Fruit fly (Drosophila melanogaster) whole organism, embryonic: ENCODE measurements around the gene Ir94a.

Experiments used
- ATbp ChIP-seq: fragments of 200-800 bp; sonication (Bioruptor generic); optimal IDR thresholded peaks from 2 replicates; lab custom pipeline; 2017; ENCODE audit warnings: missing biosample characterization, mild to moderate bottlenecking, missing genetic modification characterization, missing genetic modification reagents
- Asciz ChIP-seq: fragments of 200-800 bp; sonication (Bioruptor generic); optimal IDR thresholded peaks from 2 replicates; lab custom pipeline; 2017; ENCODE audit warnings: missing biosample characterization, mild to moderate bottlenecking, missing genetic modification characterization, missing genetic modification reagents
- Bgb ChIP-seq: fragments of 200-800 bp; sonication (Bioruptor generic); IDR thresholded peaks from 2 replicates; pipeline ENCODE4 v1.3.6; 2022; ENCODE audit warnings: missing biosample characterization, missing genetic modification characterization; ENCODE audit not compliant: partially characterized antibody
- CG1024 ChIP-seq: fragments of 200-800 bp; sonication (Bioruptor generic); IDR thresholded peaks from 2 replicates; pipeline ENCODE4 v1.3.6; 2022; ENCODE audit warnings: missing biosample characterization, missing genetic modification characterization
- CG10366 ChIP-seq: fragments of 200-800 bp; sonication (Bioruptor generic); IDR thresholded peaks from 2 replicates; pipeline ENCODE4 v1.3.6; 2022; ENCODE audit warnings: missing biosample characterization, missing genetic modification characterization
- CG10654 ChIP-seq: fragments of 200-800 bp; sonication (Bioruptor generic); optimal IDR thresholded peaks from 2 replicates; lab custom pipeline; 2016; ENCODE audit warnings: missing biosample characterization, missing genetic modification characterization
- CG11398 ChIP-seq: fragments of 200-800 bp; sonication (Bioruptor generic); optimal IDR thresholded peaks from 2 replicates; lab custom pipeline; 2016; ENCODE audit warnings: missing biosample characterization, missing genetic modification characterization
- CG11504 ChIP-seq: fragments of 200-800 bp; sonication (Bioruptor generic); optimal IDR thresholded peaks from 3 replicates; lab custom pipeline; 2019; ENCODE audit warnings: missing biosample characterization, mild to moderate bottlenecking, missing genetic modification characterization, moderate library complexity
- CG11696 ChIP-seq: fragments of 200-800 bp; sonication (Bioruptor generic); IDR thresholded peaks from 2 replicates; pipeline ENCODE4 v1.3.6; 2022; ENCODE audit warnings: missing biosample characterization, missing genetic modification characterization
- CG12219 ChIP-seq: fragments of 200-800 bp; sonication (Bioruptor generic); optimal IDR thresholded peaks from 3 replicates; lab custom pipeline; 2018; ENCODE audit warnings: missing biosample characterization, mild to moderate bottlenecking, missing genetic modification characterization
- CG12299 ChIP-seq: fragments of 200-800 bp; sonication (Bioruptor generic); optimal IDR thresholded peaks from 2 replicates; lab custom pipeline; 2018; ENCODE audit warnings: missing biosample characterization, mild to moderate bottlenecking, missing genetic modification characterization
- CG14441 ChIP-seq: fragments of 200-800 bp; sonication (Bioruptor generic); IDR thresholded peaks from 2 replicates; pipeline ENCODE4 v1.3.6; 2022; ENCODE audit warnings: missing biosample characterization, missing genetic modification characterization
- CG14860 ChIP-seq: fragments of 200-800 bp; sonication (Bioruptor generic); IDR thresholded peaks from 3 replicates; pipeline ENCODE4 v1.3.6; 2022; ENCODE audit warnings: missing biosample characterization, missing genetic modification characterization; ENCODE audit not compliant: partially characterized antibody
- CG1647 ChIP-seq: fragments of 200-800 bp; sonication (Bioruptor generic); optimal IDR thresholded peaks from 3 replicates; lab custom pipeline; 2016; ENCODE audit warnings: missing biosample characterization, missing genetic modification characterization
- CG17568 ChIP-seq: fragments of 200-800 bp; sonication (Bioruptor generic); optimal IDR thresholded peaks from 2 replicates; lab custom pipeline; 2018; ENCODE audit warnings: missing biosample characterization, mild to moderate bottlenecking, missing genetic modification characterization, moderate library complexity
- CG2202 ChIP-seq: fragments of 200-800 bp; sonication (Bioruptor generic); optimal IDR thresholded peaks from 2 replicates; lab custom pipeline; 2018; ENCODE audit warnings: missing biosample characterization, mild to moderate bottlenecking, missing genetic modification characterization
- CG32772 ChIP-seq: fragments of 200-800 bp; sonication (Bioruptor generic); IDR thresholded peaks from 2 replicates; pipeline ENCODE4 v1.3.6; 2022; ENCODE audit warnings: missing biosample characterization, missing genetic modification characterization
- CG33213 ChIP-seq: fragments of 200-800 bp; sonication (Bioruptor generic); optimal IDR thresholded peaks from 3 replicates; lab custom pipeline; 2016; ENCODE audit warnings: missing biosample characterization, missing genetic modification characterization
- CG4282 ChIP-seq: fragments of 200-800 bp; sonication (Bioruptor generic); optimal IDR thresholded peaks from 2 replicates; lab custom pipeline; 2016; ENCODE audit warnings: missing biosample characterization, missing genetic modification characterization
- CG4854 ChIP-seq: fragments of 200-800 bp; sonication (Bioruptor generic); optimal IDR thresholded peaks from 2 replicates; lab custom pipeline; 2016; ENCODE audit warnings: missing biosample characterization, missing genetic modification characterization, inconsistent platforms
- CG5245 ChIP-seq: fragments of 200-800 bp; sonication (Bioruptor generic); optimal IDR thresholded peaks from 3 replicates; lab custom pipeline; 2016; ENCODE audit warnings: missing biosample characterization, missing genetic modification characterization
- CG5953 ChIP-seq: fragments of 200-800 bp; sonication (Bioruptor generic); IDR thresholded peaks from 2 replicates; pipeline ENCODE4 v1.3.6; 2022; ENCODE audit warnings: missing biosample characterization, missing genetic modification characterization
- CG6175 ChIP-seq: fragments of 200-800 bp; sonication (Bioruptor generic); IDR thresholded peaks from 3 replicates; pipeline ENCODE4 v1.3.6; 2022; ENCODE audit warnings: missing biosample characterization, missing genetic modification characterization
- CG7357 ChIP-seq: fragments of 200-800 bp; sonication (Bioruptor generic); IDR thresholded peaks from 3 replicates; pipeline ENCODE4 v1.3.6; 2022; ENCODE audit warnings: missing biosample characterization, missing genetic modification characterization
- CG8290 ChIP-seq, 3 experiments: fragments of 200-800 bp; sonication (Bioruptor generic); optimal IDR thresholded peaks; 2 replicates each; lab custom pipeline; 2016 to 2019; ENCODE audit warnings: missing biosample characterization in 3 of 3, missing genetic modification characterization in 3 of 3, mild to moderate bottlenecking in 2 of 3, moderate library complexity in 1 of 3
- CG8924 ChIP-seq: fragments of 200-800 bp; optimal IDR thresholded peaks from 3 replicates; lab custom pipeline; 2019; ENCODE audit warnings: missing biosample characterization, mild to moderate bottlenecking, missing genetic modification characterization, moderate library complexity
- D ChIP-seq, 2 experiments: fragments of 200-800 bp in 1 of 2; fragments of >200 bp in 1 of 2; sonication (Bioruptor generic) in 1 of 2; optimal IDR thresholded peaks; 2 replicates in 1 of 2; 3 replicates in 1 of 2; lab custom pipeline; 2017; ENCODE audit warnings: mild to moderate bottlenecking in 1 of 2, missing biosample characterization in 1 of 2, missing genetic modification characterization in 1 of 2, missing genetic modification reagents in 1 of 2
- Doc2 ChIP-seq: fragments of 200-800 bp; sonication (Bioruptor generic); IDR thresholded peaks from 2 replicates; pipeline ENCODE4 v1.3.6; 2022; ENCODE audit warnings: missing biosample characterization, missing genetic modification characterization
- Elba2 ChIP-seq: fragments of 200-800 bp; sonication (Bioruptor generic); optimal IDR thresholded peaks from 3 replicates; lab custom pipeline; 2016; ENCODE audit warnings: missing biosample characterization, missing genetic modification characterization
- Gsc ChIP-seq: fragments of 200-800 bp; sonication (Bioruptor generic); IDR thresholded peaks from 2 replicates; pipeline ENCODE4 v1.3.6; 2022; ENCODE audit warnings: missing biosample characterization, missing genetic modification characterization
- HmgD ChIP-seq: fragments of 200-800 bp; sonication (Bioruptor generic); optimal IDR thresholded peaks from 3 replicates; lab custom pipeline; 2016; ENCODE audit warnings: missing biosample characterization, missing genetic modification characterization
- HmgZ ChIP-seq: fragments of 200-800 bp; sonication (Bioruptor generic); optimal IDR thresholded peaks from 2 replicates; lab custom pipeline; 2018; ENCODE audit warnings: missing biosample characterization, mild to moderate bottlenecking, missing genetic modification characterization
- MESR4 ChIP-seq: fragments of 200-800 bp; sonication (Bioruptor generic); optimal IDR thresholded peaks from 2 replicates; lab custom pipeline; 2018; ENCODE audit warnings: missing biosample characterization, mild to moderate bottlenecking, missing genetic modification characterization, moderate library complexity
- MTF-1 ChIP-seq: fragments of 200-800 bp; sonication (Bioruptor generic); optimal IDR thresholded peaks from 2 replicates; lab custom pipeline; 2018; ENCODE audit warnings: missing biosample characterization, mild to moderate bottlenecking, missing genetic modification characterization, borderline replicate concordance
- Mrtf ChIP-seq: fragments of 200-800 bp; sonication (Bioruptor generic); IDR thresholded peaks from 3 replicates; pipeline ENCODE4 v1.3.6; 2022; ENCODE audit warnings: missing biosample characterization, missing genetic modification characterization
- Six4 ChIP-seq: fragments of 200-800 bp; sonication (Bioruptor generic); optimal IDR thresholded peaks from 2 replicates; lab custom pipeline; 2016; ENCODE audit warnings: missing biosample characterization, missing genetic modification characterization
- Usf ChIP-seq: fragments of 200-800 bp; sonication (Bioruptor generic); optimal IDR thresholded peaks from 2 replicates; lab custom pipeline; 2017; ENCODE audit warnings: missing genotype, missing biosample characterization, missing genetic modification characterization
- az2 ChIP-seq: fragments of 200-800 bp; sonication (Bioruptor generic); optimal IDR thresholded peaks from 3 replicates; lab custom pipeline; 2016; ENCODE audit warnings: missing biosample characterization, missing genetic modification characterization
- cas ChIP-seq: fragments of 200-800 bp; sonication (Bioruptor generic); IDR thresholded peaks from 2 replicates; pipeline ENCODE4 v1.3.6; 2022; ENCODE audit warnings: missing biosample characterization, missing genetic modification characterization
- dan ChIP-seq: fragments of 200-800 bp; sonication (Bioruptor generic); IDR thresholded peaks from 2 replicates; pipeline ENCODE4 v1.3.6; 2022; ENCODE audit warnings: missing biosample characterization, missing genetic modification characterization
- dati ChIP-seq: fragments of 200-800 bp; sonication (Bioruptor generic); IDR thresholded peaks from 2 replicates; pipeline ENCODE4 v1.3.6; 2022; ENCODE audit warnings: missing biosample characterization, missing genetic modification characterization
- disco-r ChIP-seq: fragments of 200-800 bp; sonication (Bioruptor generic); optimal IDR thresholded peaks from 2 replicates; lab custom pipeline; 2016; ENCODE audit warnings: missing biosample characterization, missing genetic modification characterization
- dmrt99B ChIP-seq: fragments of 200-800 bp; sonication (Bioruptor generic); optimal IDR thresholded peaks from 2 replicates; lab custom pipeline; 2018; ENCODE audit warnings: missing biosample characterization, mild to moderate bottlenecking, missing genetic modification characterization, moderate library complexity
- ftz-f1 ChIP-seq: fragments of 200-800 bp; sonication (Bioruptor generic); optimal IDR thresholded peaks from 2 replicates; lab custom pipeline; 2016; ENCODE audit warnings: missing biosample characterization, missing genetic modification characterization
- pita ChIP-seq: fragments of 200-800 bp; sonication (Bioruptor generic); optimal IDR thresholded peaks from 2 replicates; lab custom pipeline; 2017; ENCODE audit warnings: missing biosample characterization, mild to moderate bottlenecking, missing genetic modification characterization
- sd ChIP-seq: fragments of 200-800 bp; sonication (Bioruptor generic); optimal IDR thresholded peaks from 3 replicates; lab custom pipeline; 2018; ENCODE audit warnings: missing biosample characterization, mild to moderate bottlenecking, missing genetic modification characterization, moderate library complexity
- ssp ChIP-seq: fragments of 200-800 bp; sonication (Bioruptor generic); IDR thresholded peaks from 2 replicates; pipeline ENCODE4 v1.3.6; 2022; ENCODE audit warnings: missing biosample characterization, missing genetic modification characterization
- stc ChIP-seq: fragments of 200-800 bp; sonication (Bioruptor generic); IDR thresholded peaks from 2 replicates; pipeline ENCODE4 v1.3.6; 2022; ENCODE audit warnings: missing biosample characterization, missing genetic modification characterization
- vfl ChIP-seq: fragments of 200-800 bp; sonication (Bioruptor generic); optimal IDR thresholded peaks from 2 replicates; lab custom pipeline; 2016; ENCODE audit warnings: missing biosample characterization, missing genetic modification characterization
- yki ChIP-seq: fragments of >200 bp; optimal IDR thresholded peaks from 3 replicates; lab custom pipeline; 2018

Gene Ir94a

DNA sequence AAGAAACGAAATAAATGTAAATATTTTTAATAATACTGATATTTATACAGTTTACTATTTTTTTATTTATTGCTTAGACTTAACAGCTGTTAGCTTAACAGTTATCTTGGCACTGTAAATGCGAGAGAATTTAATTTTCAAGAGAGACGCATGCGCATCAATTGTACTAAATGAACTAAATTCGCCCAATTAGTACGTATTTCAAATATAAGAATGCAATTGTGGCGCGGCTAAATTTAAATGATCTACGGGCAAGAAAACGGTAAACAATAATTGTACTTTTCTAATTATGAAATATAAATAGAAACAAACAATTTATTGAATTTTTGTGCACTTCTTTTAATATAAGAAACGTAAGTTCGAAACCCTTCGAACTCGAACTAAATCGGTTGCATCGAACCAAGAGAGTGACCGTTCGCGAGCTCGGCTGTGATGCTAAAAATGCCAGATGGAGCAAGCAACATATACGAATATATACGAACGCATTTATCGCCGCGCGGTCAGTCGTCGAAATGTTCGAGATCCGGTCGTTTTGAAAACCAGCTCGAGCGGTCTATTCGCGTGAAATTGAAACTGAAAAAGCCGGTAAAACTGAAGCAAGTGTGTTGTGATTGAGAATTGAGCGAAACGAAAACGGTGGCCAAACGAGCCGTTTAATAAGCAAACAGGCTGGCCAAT, 20.2 kb downstream of the Ir94a start, which contains the start of gene SKIP (continued):
- TF ChIP-seq dan (no peak), CG5953 (GFP tag; lab: Robert Waterston, UW) (peak; percentile 53; the same call in 1 of the 2 replicates), HmgZ (tag; lab: Kevin White, UChicago) (no peak), Asciz (GFP tag; lab: Kevin White, UChicago) (no peak), ATbp (GFP tag; lab: Kevin White, UChicago) (no peak), stc (peak; percentile 18; the same call in 1 of the 2 replicates), D (optimal IDR thresholded peaks at IDR 0.05; lab: Kevin White, UChicago) (no peak), D (GFP tag; optimal IDR thresholded peaks at IDR 0.05; lab: Kevin White, UChicago) (no peak), ftz-f1 (GFP tag; lab: Kevin White, UChicago) (peak; percentile 22), CG10366 (GFP tag; lab: Robert Waterston, UW) (no peak), sd (tag; lab: Kevin White, UChicago) (no peak), HmgD (peak; percentile 13), CG7357 (GFP tag; lab: Robert Waterston, UW) (no peak), vfl (peak; percentile 12), CG8924 (peak; percentile 11), CG4282 (GFP tag; lab: Kevin White, UChicago) (no peak), az2 (GFP tag; lab: Kevin White, UChicago) (no peak), CG11398 (peak; percentile 36), Bgb (GFP tag; lab: Robert Waterston, UW) (peak; percentile 67), Elba2 (GFP tag; lab: Kevin White, UChicago) (no peak), CG5245 (GFP tag; lab: Kevin White, UChicago) (peak; percentile 52), yki (lab: Kevin White, UChicago) (no peak), dmrt99B (tag; lab: Kevin White, UChicago) (peak; percentile 14), CG11696 (no peak), Mrtf (GFP tag; lab: Robert Waterston, UW) (no peak), CG11504 (peak; percentile 73), CG17568 (no peak), CG10654 (GFP tag; lab: Kevin White, UChicago) (no peak), CG6175 (no peak), CG33213 (GFP tag; lab: Kevin White, UChicago) (peak; percentile 57), CG12299 (no peak), Gsc (GFP tag; lab: Robert Waterston, UW) (no peak), CG8290 (GFP tag; optimal IDR thresholded peaks at IDR 0.05; lab: Kevin White, UChicago) (no peak), CG8290 (tag; optimal IDR thresholded peaks at IDR 0.05; lab: Kevin White, UChicago) (peak in 1 of 2 experiments; percentile 61), cas (GFP tag; lab: Robert Waterston, UW) (0 out of 2 replicates have a peak, but pooled peaks have one; percentile 15), CG14860 (GFP tag; lab: Robert Waterston, UW) (peak; percentile 32; the same call in 1 of the 3 replicates), Doc2 (no peak), CG14441 (GFP tag; lab: Robert Waterston, UW) (0 out of 2 replicates have a peak, but pooled peaks have one; percentile 15), MTF-1 (GFP tag; lab: Kevin White, UChicago) (peak; percentile 29), Six4 (peak; percentile 12), pita (no peak), CG2202 (tag; lab: Kevin White, UChicago) (no peak), ssp (GFP tag; lab: Robert Waterston, UW) (no peak), MESR4 (GFP tag; lab: Kevin White, UChicago) (no peak), CG1647 (GFP tag; lab: Kevin White, UChicago) (no peak), Usf (GFP tag; lab: Kevin White, UChicago) (no peak), CG4854 (GFP tag; lab: Kevin White, UChicago) (peak; percentile 25), CG32772 (GFP tag; lab: Robert Waterston, UW) (no peak), dati (GFP tag; lab: Robert Waterston, UW) (no peak), disco-r (no peak), CG1024 (peak; percentile 40; the same call in 1 of the 2 replicates), CG12219 (GFP tag; lab: Kevin White, UChicago) (no peak)
